Worm (Caenorhabditis elegans) whole organism, L2 larva: ENCODE results near the gene F35G2.1.
A peak's percentile ranks its signal among the peaks of the same experiment; 100 is the strongest.

Source experiments
- C34F6.9 ChIP-seq: fragments of 150-350 bp; optimal IDR thresholded peaks from 2 replicates; lab custom pipeline; 2014; ENCODE audit warnings: missing biosample characterization, missing genetic modification characterization
- F13H6.1 ChIP-seq: sonication (generic microtip); optimal IDR thresholded peaks from 2 replicates; lab custom pipeline; 2016; ENCODE audit warnings: missing genetic modification characterization, missing compliant biosample characterization
- R02D3.7 ChIP-seq: fragments of 150-350 bp; optimal IDR thresholded peaks from 2 replicates; lab custom pipeline; 2014; ENCODE audit warnings: missing biosample characterization, missing genetic modification characterization
- Y55F3AM.14 ChIP-seq: fragments of 200-800 bp; sonication (Bioruptor generic); optimal IDR thresholded peaks from 2 replicates; lab custom pipeline; 2018; ENCODE audit warnings: mild to moderate bottlenecking, missing genetic modification characterization, missing compliant biosample characterization
- ZK546.5 ChIP-seq: sonication (generic microtip); optimal IDR thresholded peaks from 2 replicates; lab custom pipeline; 2017; ENCODE audit warnings: missing biosample characterization, missing genetic modification characterization
- aly-2 ChIP-seq: fragments of 150-350 bp; optimal IDR thresholded peaks from 2 replicates; lab custom pipeline; 2014; ENCODE audit warnings: missing biosample characterization, missing genetic modification characterization
- ceh-16 ChIP-seq: fragments of 150-350 bp; optimal IDR thresholded peaks from 2 replicates; lab custom pipeline; 2014; ENCODE audit warnings: missing biosample characterization, missing genetic modification characterization
- ceh-82 ChIP-seq: fragments of 150-350 bp; optimal IDR thresholded peaks from 2 replicates; lab custom pipeline; 2014; ENCODE audit warnings: missing biosample characterization, missing genetic modification characterization
- crh-2 ChIP-seq: sonication (generic microtip); optimal IDR thresholded peaks from 2 replicates; lab custom pipeline; 2017; ENCODE audit warnings: missing biosample characterization, missing genetic modification characterization
- egl-27 ChIP-seq: sonication (generic microtip); optimal IDR thresholded peaks from 3 replicates; lab custom pipeline; 2017; ENCODE audit warnings: missing biosample characterization, missing genetic modification reagents, missing genetic modification characterization
- elt-1 ChIP-seq: fragments of 150-350 bp; optimal IDR thresholded peaks from 2 replicates; lab custom pipeline; 2014; ENCODE audit warnings: missing biosample characterization, missing genetic modification characterization
- elt-3 ChIP-seq: sonication (generic microtip); optimal IDR thresholded peaks from 2 replicates; lab custom pipeline; 2017; ENCODE audit warnings: missing biosample characterization, missing genetic modification characterization
- fos-1 ChIP-seq: fragments of 150-350 bp; optimal IDR thresholded peaks from 2 replicates; lab custom pipeline; 2014; ENCODE audit warnings: missing biosample characterization, missing genetic modification characterization
- gmeb-1 ChIP-seq: fragments of 150-350 bp; optimal IDR thresholded peaks from 2 replicates; lab custom pipeline; 2014; ENCODE audit warnings: missing biosample characterization, missing genetic modification characterization
- lin-11 ChIP-seq: fragments of 150-350 bp; sonication (generic microtip); optimal IDR thresholded peaks from 2 replicates; lab custom pipeline; 2014; ENCODE audit warnings: missing biosample characterization, missing genetic modification characterization, inconsistent platforms, mixed read lengths
- lin-13 ChIP-seq: fragments of 150-350 bp; optimal IDR thresholded peaks from 2 replicates; lab custom pipeline; 2014; ENCODE audit warnings: missing biosample characterization, missing genetic modification reagents, missing genetic modification characterization
- lsy-2 ChIP-seq, 2 experiments: fragments of 150-350 bp in 1 of 2; sonication (generic microtip) in 1 of 2; optimal IDR thresholded peaks; 2 replicates each; lab custom pipeline; 2014 to 2017; ENCODE audit warnings: missing biosample characterization in 2 of 2, missing genetic modification characterization in 2 of 2
- mab-5 ChIP-seq: fragments of 150-350 bp; optimal IDR thresholded peaks from 2 replicates; lab custom pipeline; 2014; ENCODE audit warnings: missing biosample characterization, missing genetic modification characterization
- mbf-1 ChIP-seq: sonication (generic microtip); optimal IDR thresholded peaks from 2 replicates; lab custom pipeline; 2017; ENCODE audit warnings: missing biosample characterization, missing genetic modification characterization
- mdl-1 ChIP-seq, 2 experiments: fragments of 150-350 bp in 1 of 2; sonication (generic microtip) in 1 of 2; optimal IDR thresholded peaks; 2 replicates each; lab custom pipeline; 2017; ENCODE audit warnings: missing biosample characterization in 2 of 2, missing genetic modification characterization in 2 of 2
- nhr-10 ChIP-seq: sonication (generic microtip); optimal IDR thresholded peaks from 2 replicates; lab custom pipeline; 2017; ENCODE audit warnings: missing biosample characterization, missing genetic modification characterization
- nhr-11 ChIP-seq: fragments of 150-350 bp; optimal IDR thresholded peaks from 2 replicates; lab custom pipeline; 2014; ENCODE audit warnings: missing biosample characterization, missing genetic modification characterization
- nhr-129 ChIP-seq: fragments of 150-350 bp; optimal IDR thresholded peaks from 2 replicates; lab custom pipeline; 2014; ENCODE audit warnings: missing biosample characterization, missing genetic modification characterization
- nhr-21 ChIP-seq: fragments of 150-350 bp; optimal IDR thresholded peaks from 2 replicates; lab custom pipeline; 2014; ENCODE audit warnings: missing biosample characterization, missing genetic modification characterization
- nhr-23 ChIP-seq: fragments of 150-350 bp; optimal IDR thresholded peaks from 2 replicates; lab custom pipeline; 2014; ENCODE audit warnings: missing biosample characterization, missing genetic modification reagents, missing genetic modification characterization
- nhr-237 ChIP-seq: fragments of 150-350 bp; optimal IDR thresholded peaks from 2 replicates; lab custom pipeline; 2014; ENCODE audit warnings: missing biosample characterization, missing genetic modification characterization
- nhr-25 ChIP-seq: fragments of 150-350 bp; sonication (generic microtip); optimal IDR thresholded peaks from 3 replicates; lab custom pipeline; 2014; ENCODE audit warnings: missing biosample characterization, missing genetic modification characterization
- nhr-6 ChIP-seq: fragments of 150-350 bp; optimal IDR thresholded peaks from 2 replicates; lab custom pipeline; 2014; ENCODE audit warnings: missing biosample characterization, missing genetic modification characterization
- nhr-77 ChIP-seq: fragments of 150-350 bp; optimal IDR thresholded peaks from 2 replicates; lab custom pipeline; 2014; ENCODE audit warnings: missing biosample characterization, missing genetic modification characterization
- peb-1 ChIP-seq: fragments of 150-350 bp; optimal IDR thresholded peaks from 2 replicates; lab custom pipeline; 2014; ENCODE audit warnings: missing biosample characterization, missing genetic modification characterization
- sem-4 ChIP-seq: fragments of 150-350 bp; optimal IDR thresholded peaks from 2 replicates; lab custom pipeline; 2014; ENCODE audit warnings: missing biosample characterization, missing genetic modification reagents, missing genetic modification characterization
- skn-1 ChIP-seq: sonication (generic microtip); optimal IDR thresholded peaks from 2 replicates; lab custom pipeline; 2017; ENCODE audit warnings: missing biosample characterization, missing genetic modification characterization
- sma-3 ChIP-seq: sonication (generic microtip); optimal IDR thresholded peaks from 2 replicates; lab custom pipeline; 2016; ENCODE audit warnings: missing genetic modification reagents, missing genetic modification characterization, missing compliant biosample characterization
- sma-9 ChIP-seq, 2 experiments: fragments of 150-350 bp in 1 of 2; sonication (generic microtip) in 1 of 2; optimal IDR thresholded peaks; 2 replicates each; lab custom pipeline; 2014 to 2016; ENCODE audit warnings: missing genetic modification characterization in 2 of 2, mild to moderate bottlenecking in 1 of 2, missing biosample characterization in 1 of 2, missing compliant biosample characterization in 1 of 2, missing genetic modification reagents in 1 of 2, moderate library complexity in 1 of 2
- snpc-4 ChIP-seq: fragments of 150-350 bp; optimal IDR thresholded peaks from 2 replicates; lab custom pipeline; 2014; ENCODE audit warnings: missing biosample characterization, missing genetic modification characterization
- unc-55 ChIP-seq: fragments of 150-350 bp; sonication (generic microtip); optimal IDR thresholded peaks from 3 replicates; lab custom pipeline; 2014; ENCODE audit warnings: missing biosample characterization, missing genetic modification reagents, missing genetic modification characterization
- ztf-11 ChIP-seq: sonication (generic microtip); optimal IDR thresholded peaks from 2 replicates; lab custom pipeline; 2017; ENCODE audit warnings: missing biosample characterization, missing genetic modification characterization

The F35G2.1 gene

DNA sequence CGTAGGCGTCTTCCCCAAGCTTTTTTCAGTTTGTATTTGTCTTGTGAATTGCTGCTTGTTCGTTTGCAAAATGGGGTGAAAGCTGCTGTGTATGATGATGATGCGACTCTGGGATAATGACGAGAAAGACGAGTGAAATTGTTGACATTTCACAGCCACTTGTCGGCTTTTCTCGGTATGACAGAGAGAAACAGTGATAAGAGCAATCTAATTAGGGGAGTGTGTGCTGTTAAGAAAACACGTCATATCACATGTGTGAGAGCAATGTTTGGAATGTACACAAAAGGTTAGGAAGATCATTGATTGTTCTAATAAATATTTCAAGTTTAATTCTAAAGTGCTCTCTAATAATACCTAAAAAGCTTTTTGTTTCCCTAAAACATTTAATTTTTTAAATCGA lies 5.4 kb upstream of the F35G2.1 start:
- no peak for TF ChIP-seq unc-55
- TF ChIP-seq mab-5 (tag; lab: Kevin White, UChicago), result no peak
- no peak for TF ChIP-seq nhr-21 (tag; lab: Kevin White, UChicago)
- no peak for TF ChIP-seq ceh-16
- no peak for TF ChIP-seq mbf-1 (tag; lab: Kevin White, UChicago)
- no peak for TF ChIP-seq mdl-1 (tag; optimal IDR thresholded peaks at IDR 0.05; lab: Kevin White, UChicago)
- TF ChIP-seq lin-11 (tag; lab: Kevin White, UChicago), result no peak
- TF ChIP-seq nhr-10 (tag; lab: Kevin White, UChicago), result no peak
- peak; percentile 54 for TF ChIP-seq crh-2 (tag; lab: Kevin White, UChicago)
- TF ChIP-seq sma-3, result no peak
- TF ChIP-seq lin-13 (GFP tag; lab: Kevin White, UChicago), result no peak
- no peak for TF ChIP-seq nhr-6 (tag; lab: Kevin White, UChicago)
- no peak for TF ChIP-seq C34F6.9 (tag; lab: Kevin White, UChicago)
- TF ChIP-seq Y55F3AM.14 (GFP tag; lab: Kevin White, UChicago), result no peak
- peak; percentile 52 for TF ChIP-seq nhr-129 (tag; lab: Kevin White, UChicago)
- TF ChIP-seq R02D3.7, result no peak
- TF ChIP-seq snpc-4 (tag; lab: Kevin White, UChicago), result no peak
- no peak for TF ChIP-seq nhr-25 (tag; lab: Kevin White, UChicago)
- no peak for TF ChIP-seq gmeb-1 (tag; lab: Kevin White, UChicago)
- TF ChIP-seq nhr-237 (tag; lab: Kevin White, UChicago), result no peak
- TF ChIP-seq elt-1, result no peak
- peak; percentile 75 for TF ChIP-seq sma-9 (GFP tag; optimal IDR thresholded peaks at IDR 0.05; lab: Kevin White, UChicago)
- TF ChIP-seq sma-9 (tag; optimal IDR thresholded peaks at IDR 0.05; lab: Kevin White, UChicago), result no peak
- no peak for TF ChIP-seq ZK546.5 (tag; lab: Kevin White, UChicago)
- TF ChIP-seq aly-2, result no peak
- TF ChIP-seq egl-27 (tag; lab: Kevin White, UChicago), result no peak
- TF ChIP-seq sem-4 (tag; lab: Kevin White, UChicago), result no peak
- TF ChIP-seq F13H6.1 (tag; lab: Kevin White, UChicago), result peak; percentile 22
- no peak for TF ChIP-seq skn-1 (tag; lab: Kevin White, UChicago)
- peak; percentile 33 for TF ChIP-seq fos-1 (tag; lab: Kevin White, UChicago)
- TF ChIP-seq lsy-2 (tag; optimal IDR thresholded peaks at IDR 0.05; lab: Kevin White, UChicago), result no peak
- no peak for TF ChIP-seq ceh-82 (tag; lab: Kevin White, UChicago)
- TF ChIP-seq, all 48 proteins: peak for 5

DNA sequence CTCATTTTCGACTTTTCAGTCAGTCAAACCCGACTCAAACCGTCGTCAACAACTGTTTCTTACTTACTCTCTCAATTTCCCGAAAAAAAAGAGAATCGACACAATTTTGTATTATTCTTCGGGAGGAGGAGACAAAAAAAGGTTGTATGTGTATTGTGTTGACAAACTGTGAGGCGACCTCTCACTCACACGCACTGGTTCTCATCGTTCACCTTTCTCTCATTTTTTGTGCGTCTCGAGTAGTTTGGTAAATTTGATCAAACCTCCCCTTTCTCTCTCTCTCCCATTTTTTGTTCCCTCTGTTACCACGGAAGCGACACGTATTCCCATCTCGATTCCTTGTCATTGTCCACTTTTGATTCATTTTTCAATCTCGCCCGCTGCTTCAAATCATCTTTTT lies 4.2 kb upstream of the F35G2.1 start:
- TF ChIP-seq nhr-129 (tag; lab: Kevin White, UChicago) (peak; percentile 71), F13H6.1 (tag; lab: Kevin White, UChicago) (peak; percentile 51), sma-9 (GFP tag; optimal IDR thresholded peaks at IDR 0.05; lab: Kevin White, UChicago) (peak; percentile 17), sma-9 (tag; optimal IDR thresholded peaks at IDR 0.05; lab: Kevin White, UChicago) (no peak), peb-1 (tag; lab: Kevin White, UChicago) (no peak), nhr-77 (tag; lab: Kevin White, UChicago) (no peak), lin-11 (tag; lab: Kevin White, UChicago) (no peak)

DNA sequence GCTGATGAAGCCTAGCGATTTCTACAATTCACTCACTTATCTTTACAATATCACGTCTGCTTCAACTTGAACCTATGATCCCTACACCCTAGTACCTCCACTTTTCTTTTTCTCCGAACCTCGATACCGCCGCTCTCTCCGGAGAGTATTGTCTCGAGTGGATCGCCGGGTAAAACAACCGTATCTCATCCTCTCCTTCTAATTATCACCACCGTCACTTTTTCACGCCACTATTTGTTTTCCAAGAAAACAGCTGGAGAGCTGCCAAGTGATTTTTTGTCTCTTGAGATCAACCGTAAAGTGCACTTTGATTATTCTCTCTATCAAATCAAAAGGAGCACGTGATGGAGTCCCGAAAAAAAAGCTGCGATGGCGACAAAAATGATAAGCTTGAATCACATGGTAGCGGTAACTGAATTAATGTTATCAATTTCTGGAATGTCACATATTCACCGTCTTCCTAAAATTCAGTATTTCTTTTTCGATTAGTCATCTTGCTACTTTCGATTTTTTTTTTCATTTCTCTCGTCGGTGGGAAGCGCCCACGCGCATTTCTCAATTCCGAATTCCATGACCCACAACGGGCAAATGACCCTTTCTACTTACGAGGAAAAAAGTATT lies 3.4 kb upstream of the F35G2.1 start:
- TF ChIP-seq gmeb-1 (tag; lab: Kevin White, UChicago), result no peak
- TF ChIP-seq lsy-2 (tag; optimal IDR thresholded peaks at IDR 0.05; lab: Kevin White, UChicago), result no peak
- no peak for TF ChIP-seq ztf-11 (tag; lab: Kevin White, UChicago)
- TF ChIP-seq crh-2 (tag; lab: Kevin White, UChicago), result peak; percentile 9
- no peak for TF ChIP-seq elt-3
- peak; percentile 17 for TF ChIP-seq fos-1 (tag; lab: Kevin White, UChicago)
- TF ChIP-seq nhr-11 (tag; lab: Kevin White, UChicago), result no peak
- TF ChIP-seq sma-9 (GFP tag; optimal IDR thresholded peaks at IDR 0.05; lab: Kevin White, UChicago), result peak; percentile 59
- no peak for TF ChIP-seq sma-9 (tag; optimal IDR thresholded peaks at IDR 0.05; lab: Kevin White, UChicago)
- TF ChIP-seq nhr-129 (tag; lab: Kevin White, UChicago), result peak; percentile 28
- TF ChIP-seq nhr-23 (tag; lab: Kevin White, UChicago), result no peak
- TF ChIP-seq nhr-237 (tag; lab: Kevin White, UChicago), result no peak
- TF ChIP-seq F13H6.1 (tag; lab: Kevin White, UChicago), result peak; percentile 59
